Worm (Caenorhabditis elegans) whole organism, L1 larva: ENCODE data around the gene faah-6.

ENCODE experiments used
- alr-1 ChIP-seq: fragments of 200-800 bp; sonication (Bioruptor generic); optimal IDR thresholded peaks from 2 replicates; lab custom pipeline; 2018; ENCODE audit warnings: borderline replicate concordance, mild to moderate bottlenecking, missing genetic modification characterization, missing compliant biosample characterization
- aly-2 ChIP-seq: fragments of 150-350 bp; optimal IDR thresholded peaks from 2 replicates; lab custom pipeline; 2014; ENCODE audit warnings: missing biosample characterization, missing genetic modification characterization
- ama-1 ChIP-seq: fragments of 150-350 bp; optimal IDR thresholded peaks from 2 replicates; lab custom pipeline; 2014
- blmp-1 ChIP-seq: fragments of 150-350 bp; optimal IDR thresholded peaks from 2 replicates; lab custom pipeline; 2014; ENCODE audit warnings: missing biosample characterization, missing genetic modification characterization
- ceh-63 ChIP-seq: fragments of 200-800 bp; sonication (Bioruptor generic); optimal IDR thresholded peaks from 2 replicates; lab custom pipeline; 2018; ENCODE audit warnings: mild to moderate bottlenecking, missing genetic modification characterization, missing compliant biosample characterization
- ceh-8 ChIP-seq: fragments of 200-800 bp; sonication (Bioruptor generic); optimal IDR thresholded peaks from 2 replicates; lab custom pipeline; 2018; ENCODE audit warnings: mild to moderate bottlenecking, missing genetic modification characterization, moderate library complexity, missing compliant biosample characterization
- ceh-82 ChIP-seq, 3 experiments: fragments of 150-350 bp in 1 of 3; sonication (generic microtip) in 2 of 3; optimal IDR thresholded peaks; 2 replicates each; lab custom pipeline; 2014 to 2017; ENCODE audit warnings: missing biosample characterization in 3 of 3, missing genetic modification characterization in 3 of 3
- egl-27 ChIP-seq, 2 experiments: fragments of 150-350 bp in 1 of 2; sonication (generic microtip); optimal IDR thresholded peaks; 3 replicates each; lab custom pipeline; 2017 to 2018; ENCODE audit warnings: missing biosample characterization in 2 of 2, missing genetic modification characterization in 2 of 2, missing genetic modification reagents in 2 of 2
- elt-3 ChIP-seq, 6 experiments: fragments of 150-350 bp in 1 of 6; sonication (generic microtip); optimal IDR thresholded peaks; 2 replicates each; lab custom pipeline; 2017 to 2018; ENCODE audit warnings: missing biosample characterization in 6 of 6, missing genetic modification characterization in 6 of 6, inconsistent platforms in 1 of 6
- ets-5 ChIP-seq: fragments of 200-800 bp; sonication (Bioruptor generic); IDR thresholded peaks from 2 replicates; pipeline ENCODE4 v1.3.6; 2022; ENCODE audit warnings: missing genetic modification characterization, missing compliant biosample characterization
- fkh-10 ChIP-seq: sonication (generic microtip); optimal IDR thresholded peaks from 2 replicates; lab custom pipeline; 2017; ENCODE audit warnings: missing biosample characterization, missing genetic modification reagents, missing genetic modification characterization
- grh-1 ChIP-seq: fragments of 200-800 bp; sonication (Bioruptor generic); IDR thresholded peaks from 2 replicates; pipeline ENCODE4 v1.3.6; 2022; ENCODE audit warnings: missing genetic modification reagents, missing genetic modification characterization, missing compliant biosample characterization
- hlh-17 ChIP-seq: fragments of 200-800 bp; sonication (Bioruptor generic); optimal IDR thresholded peaks from 2 replicates; lab custom pipeline; 2018; ENCODE audit warnings: missing genetic modification characterization, mild to moderate bottlenecking, missing compliant biosample characterization, moderate library complexity, borderline replicate concordance
- isw-1 ChIP-seq: fragments of 200-800 bp; sonication (Bioruptor generic); IDR thresholded peaks from 2 replicates; pipeline ENCODE4 v1.3.6; 2022; ENCODE audit warnings: missing genetic modification characterization, missing compliant biosample characterization
- lsy-2 ChIP-seq, 2 experiments: fragments of 150-350 bp; optimal IDR thresholded peaks; 2 replicates each; lab custom pipeline; 2014; ENCODE audit warnings: missing biosample characterization in 2 of 2, missing genetic modification characterization in 2 of 2
- nhr-11 ChIP-seq: fragments of 150-350 bp; optimal IDR thresholded peaks from 2 replicates; lab custom pipeline; 2014; ENCODE audit warnings: missing biosample characterization, missing genetic modification characterization
- nhr-19 ChIP-seq: fragments of 200-800 bp; sonication (Bioruptor generic); conservative IDR thresholded peaks from 2 replicates; pipeline ENCODE4 v1.3.6; 2022; ENCODE audit warnings: missing genetic modification characterization, missing compliant biosample characterization
- nhr-237 ChIP-seq: fragments of 150-350 bp; optimal IDR thresholded peaks from 2 replicates; lab custom pipeline; 2014; ENCODE audit warnings: missing biosample characterization, missing genetic modification characterization
- nhr-47 ChIP-seq: sonication (generic microtip); optimal IDR thresholded peaks from 2 replicates; lab custom pipeline; 2016; ENCODE audit warnings: mild to moderate bottlenecking, missing genetic modification characterization, moderate library complexity, missing compliant biosample characterization
- nhr-76 ChIP-seq: sonication (generic microtip); optimal IDR thresholded peaks from 2 replicates; lab custom pipeline; 2017; ENCODE audit warnings: missing biosample characterization, missing genetic modification characterization
- nhr-84 ChIP-seq: sonication (generic microtip); optimal IDR thresholded peaks from 2 replicates; lab custom pipeline; 2017; ENCODE audit warnings: missing biosample characterization, missing genetic modification characterization
- nhr-85 ChIP-seq: sonication (generic microtip); peaks from one replicate; lab custom pipeline; 2016; ENCODE audit warnings: missing genetic modification characterization, inconsistent platforms, missing compliant biosample characterization
- nhr-90 ChIP-seq: sonication (generic microtip); optimal IDR thresholded peaks from 2 replicates; lab custom pipeline; 2016; ENCODE audit warnings: mild to moderate bottlenecking, missing genetic modification characterization, missing compliant biosample characterization; ENCODE audit not compliant: poor library complexity
- pqm-1 ChIP-seq: sonication (generic microtip); optimal IDR thresholded peaks from 3 replicates; lab custom pipeline; 2017; ENCODE audit warnings: missing biosample characterization, missing genetic modification characterization
- rnt-1 ChIP-seq: sonication (generic microtip); optimal IDR thresholded peaks from 2 replicates; lab custom pipeline; 2016; ENCODE audit warnings: mild to moderate bottlenecking, missing genetic modification characterization, moderate library complexity, missing compliant biosample characterization
- swsn-7 ChIP-seq: sonication (generic microtip); optimal IDR thresholded peaks from 2 replicates; lab custom pipeline; 2016; ENCODE audit warnings: missing genetic modification characterization, missing compliant biosample characterization
- unc-130 ChIP-seq: fragments of 150-350 bp; optimal IDR thresholded peaks from 2 replicates; lab custom pipeline; 2017; ENCODE audit warnings: missing biosample characterization, missing genetic modification characterization, inconsistent platforms
- unc-30 ChIP-seq: sonication (generic microtip); optimal IDR thresholded peaks from 2 replicates; lab custom pipeline; 2017; ENCODE audit warnings: missing biosample characterization, missing genetic modification characterization
- unc-86 ChIP-seq: sonication (generic microtip); optimal IDR thresholded peaks from 2 replicates; lab custom pipeline; 2016; ENCODE audit warnings: missing genetic modification characterization, missing compliant biosample characterization
- vab-15 ChIP-seq: sonication (generic microtip); optimal IDR thresholded peaks from 2 replicates; lab custom pipeline; 2017; ENCODE audit warnings: missing genotype, mild to moderate bottlenecking, missing genetic modification characterization, missing compliant biosample characterization
- xbp-1 ChIP-seq: sonication (generic microtip); optimal IDR thresholded peaks from 2 replicates; lab custom pipeline; 2016; ENCODE audit warnings: missing genetic modification characterization, missing compliant biosample characterization
- zip-4 ChIP-seq: fragments of 200-800 bp; sonication (Bioruptor generic); optimal IDR thresholded peaks from 2 replicates; lab custom pipeline; 2018; ENCODE audit warnings: mild to moderate bottlenecking, missing genetic modification characterization, moderate library complexity, missing compliant biosample characterization
- ztf-11 ChIP-seq, 2 experiments: sonication (generic microtip); optimal IDR thresholded peaks; 2 replicates each; lab custom pipeline; 2016 to 2017; ENCODE audit warnings: missing genetic modification characterization in 2 of 2, missing biosample characterization in 1 of 2, missing compliant biosample characterization in 1 of 2
- ztf-4 ChIP-seq: fragments of 150-350 bp; optimal IDR thresholded peaks from 2 replicates; lab custom pipeline; 2014; ENCODE audit warnings: missing biosample characterization, missing genetic modification characterization

The faah-6 gene

DNA sequence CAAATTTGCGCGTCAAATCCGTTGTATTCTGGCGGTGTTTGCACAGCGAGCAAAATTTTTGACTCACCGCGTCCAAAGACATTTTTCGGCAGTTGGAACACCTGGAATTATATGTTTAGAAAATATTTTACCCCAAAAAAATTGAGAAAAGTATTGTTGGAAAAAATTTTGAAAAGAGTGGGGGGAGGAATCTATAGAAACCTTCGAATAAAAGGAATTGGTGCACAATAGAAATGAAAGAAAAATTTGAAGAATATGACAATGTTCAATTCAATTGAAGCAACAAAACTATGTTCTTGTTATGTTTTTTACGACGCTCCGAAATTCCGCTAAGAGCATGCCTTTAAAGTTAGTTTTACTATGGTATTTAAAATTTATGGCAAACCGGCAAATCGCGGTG is 20.9 kb upstream of the faah-6 start, which contains the start of gene Y66A7A.7:
TSS of gene Y66A7A.7 (minus strand) at position 101 of the 400 bp plus-strand sequence.
- no peak for TF ChIP-seq nhr-90 (tag; lab: Kevin White, UChicago)
- TF ChIP-seq alr-1 (tag; lab: Kevin White, UChicago): no peak
- no peak for TF ChIP-seq isw-1 (GFP tag; lab: Robert Waterston, UW)
- no peak for TF ChIP-seq ztf-4 (tag; lab: Kevin White, UChicago)
- TF ChIP-seq xbp-1 (tag; lab: Kevin White, UChicago): no peak
- no peak for TF ChIP-seq nhr-76 (tag; lab: Kevin White, UChicago)
- TF ChIP-seq swsn-7 (tag; lab: Kevin White, UChicago): no peak
- no peak for TF ChIP-seq pqm-1 (tag; lab: Kevin White, UChicago)
- TF ChIP-seq, all 84 proteins: peak for 0

ce11 chrIII:11631111-11631510 is 19.1 kb upstream of the faah-6 start:
- TF ChIP-seq ceh-82 (tag; optimal IDR thresholded peaks at IDR 0.05; lab: Kevin White, UChicago) (no peak), nhr-11 (no peak), nhr-76 (tag; lab: Kevin White, UChicago) (no peak)
- TF ChIP-seq, all 84 proteins: peak for 0

DNA sequence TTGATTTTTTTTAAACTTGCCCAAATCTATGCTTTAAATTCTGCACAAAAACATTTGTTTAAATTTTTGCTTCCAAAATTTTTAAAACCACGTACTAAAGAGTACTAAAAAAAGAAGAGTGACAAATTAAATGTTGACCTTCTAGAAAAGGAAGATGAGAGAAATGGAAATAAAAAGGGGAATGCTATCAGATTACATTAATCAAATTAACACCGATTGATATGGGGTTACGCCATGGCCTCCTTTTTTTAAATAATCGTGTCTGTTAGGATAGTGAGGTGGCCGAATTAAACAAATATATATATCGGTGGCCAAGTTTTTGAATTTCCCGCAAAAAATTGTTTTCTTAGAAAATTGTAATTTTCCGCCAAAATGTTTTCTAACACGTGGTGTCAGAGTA is 17.9 kb upstream of the faah-6 start:
- peak in 1 of 6 experiments; percentile 77 for TF ChIP-seq elt-3 (tag; optimal IDR thresholded peaks at IDR 0.05; lab: Kevin White, UChicago)
- no peak for TF ChIP-seq zip-4 (GFP tag; lab: Kevin White, UChicago)
- no peak for TF ChIP-seq ceh-82 (tag; optimal IDR thresholded peaks at IDR 0.05; lab: Kevin White, UChicago)
- peak; percentile 25 for TF ChIP-seq blmp-1 (tag; lab: Kevin White, UChicago)
- no peak for TF ChIP-seq fkh-10 (GFP tag; lab: Kevin White, UChicago)
- TF ChIP-seq nhr-90 (tag; lab: Kevin White, UChicago): no peak
- no peak for TF ChIP-seq ztf-11 (tag; optimal IDR thresholded peaks at IDR 0.05; lab: Kevin White, UChicago)
- TF ChIP-seq nhr-84 (tag; lab: Kevin White, UChicago): no peak

- TF ChIP-seq ama-1 (lab: Kevin White, UChicago) (no peak), hlh-17 (no peak), unc-30 (tag; lab: Kevin White, UChicago) (no peak), nhr-85 (tag; lab: Kevin White, UChicago) (no peak), ceh-8 (no peak), unc-130 (tag; lab: Kevin White, UChicago) (no peak), unc-86 (no peak), alr-1 (tag; lab: Kevin White, UChicago) (no peak), nhr-19 (GFP tag; lab: Robert Waterston, UW) (no peak), ets-5 (GFP tag; lab: Robert Waterston, UW) (no peak), ceh-63 (GFP tag; lab: Kevin White, UChicago) (no peak)
Measured at ce11 chrIII:11633444-11633843, 16.8 kb upstream of the faah-6 start.

DNA sequence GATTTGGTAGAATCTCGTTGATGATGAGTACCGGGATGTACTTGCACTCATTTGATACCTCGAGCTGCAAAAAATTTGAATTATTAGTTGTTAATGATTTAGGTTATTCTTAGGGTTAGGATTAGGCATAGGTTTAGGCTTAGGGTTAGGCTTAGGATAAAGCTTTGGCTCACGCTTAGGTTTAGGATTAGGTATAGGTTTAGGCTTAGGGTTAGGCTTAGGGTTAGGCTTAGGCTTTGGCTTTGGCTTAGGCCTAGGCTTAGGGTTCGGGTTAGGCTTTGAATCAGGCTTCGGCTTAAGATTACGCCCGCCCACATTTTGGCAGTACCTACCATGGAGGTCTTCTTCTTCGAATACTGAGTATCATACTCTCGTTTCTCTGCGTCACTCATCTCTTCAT is 15.3 kb upstream of the faah-6 start:
- TF ChIP-seq rnt-1 (no peak), grh-1 (GFP tag; lab: Robert Waterston, UW) (no peak), alr-1 (tag; lab: Kevin White, UChicago) (no peak), lsy-2 (tag; optimal IDR thresholded peaks at IDR 0.05; lab: Kevin White, UChicago) (no peak), zip-4 (GFP tag; lab: Kevin White, UChicago) (no peak), nhr-47 (tag; lab: Kevin White, UChicago) (no peak), nhr-237 (tag; lab: Kevin White, UChicago) (no peak), egl-27 (tag; optimal IDR thresholded peaks at IDR 0.05; lab: Kevin White, UChicago) (no peak), elt-3 (tag; optimal IDR thresholded peaks at IDR 0.05; lab: Kevin White, UChicago) (no peak), aly-2 (tag; lab: Kevin White, UChicago) (no peak), vab-15 (tag; lab: Kevin White, UChicago) (no peak)
- TF ChIP-seq, all 84 proteins: peak for 0
